Worm (Caenorhabditis elegans): ENCODE measurements around the gene abu-13.

abu-13 gene

DNA sequence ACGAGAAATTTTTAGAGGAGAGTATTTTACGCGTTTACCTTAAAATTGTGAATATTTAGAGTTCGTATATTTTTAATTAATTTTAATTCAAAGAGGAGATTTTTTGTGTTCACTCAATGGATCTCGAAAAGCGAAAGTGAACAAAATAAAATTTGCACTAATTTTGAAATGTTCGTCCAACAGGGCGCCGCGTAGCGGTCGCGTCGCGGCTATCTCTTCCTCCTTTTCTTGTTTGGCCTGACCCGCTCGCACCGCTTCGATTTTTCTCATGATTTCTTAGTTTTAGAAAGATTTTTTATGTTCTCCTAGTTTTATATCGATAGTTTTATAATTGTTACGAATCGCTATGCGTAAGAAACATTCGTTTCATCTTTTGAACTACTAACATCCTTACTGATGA lies 5.7 kb upstream of the abu-13 start (continued):
- peak in 1 of 3 experiments; percentile 37 for TF ChIP-seq dpl-1 (GFP tag; optimal IDR thresholded peaks at IDR 0.05)

DNA sequence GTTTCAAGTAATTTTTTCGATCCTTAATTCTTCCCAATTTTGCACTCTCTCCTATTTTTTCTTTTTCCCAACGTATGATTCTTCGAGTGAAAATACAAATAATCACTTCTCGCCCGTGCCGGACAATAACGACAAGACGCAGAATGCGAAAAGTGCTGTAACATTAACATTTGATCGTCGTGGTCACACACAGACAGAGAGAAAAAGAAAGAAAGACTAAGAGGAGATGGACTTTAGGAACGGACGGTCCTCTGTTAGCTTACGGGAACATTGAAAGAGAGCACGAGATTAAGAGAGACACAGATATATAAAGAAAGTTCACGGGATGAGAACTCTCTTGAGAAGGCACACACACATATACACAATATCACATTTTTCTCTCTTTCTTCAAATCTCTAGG lies 2.2 kb upstream of the abu-13 start:
- TF ChIP-seq mab-9 (GFP tag; IDR thresholded peaks at IDR 0.05) (no peak), ama-1 (optimal IDR thresholded peaks at IDR 0.05) (no peak), lin-14 (GFP tag; optimal IDR thresholded peaks at IDR 0.05) (peak; percentile 44), snu-23 (GFP tag; optimal IDR thresholded peaks at IDR 0.05) (no peak), nhr-85 (tag) (no peak), dsc-1 (tag; optimal IDR thresholded peaks at IDR 0.05) (no peak), lsy-2 (tag; optimal IDR thresholded peaks at IDR 0.05) (peak in 1 of 2 experiments; percentile 3), egl-27 (tag; optimal IDR thresholded peaks at IDR 0.05) (no peak), C04F5.9 (tag; optimal IDR thresholded peaks at IDR 0.05) (no peak), ceh-8 (GFP tag; optimal IDR thresholded peaks at IDR 0.05) (no peak), fos-1 (tag; optimal IDR thresholded peaks at IDR 0.05) (no peak), ets-5 (GFP tag; IDR thresholded peaks at IDR 0.05) (no peak), nhr-76 (tag; optimal IDR thresholded peaks at IDR 0.05) (no peak), lin-35 (GFP tag; optimal IDR thresholded peaks at IDR 0.05) (peak in 1 of 2 experiments; percentile 15), hpl-2 (GFP tag; optimal IDR thresholded peaks at IDR 0.05) (no peak), nhr-11 (tag; optimal IDR thresholded peaks at IDR 0.05) (no peak), lir-3 (tag; optimal IDR thresholded peaks at IDR 0.05; ENCODE audit: poor library complexity) (no peak), fkh-4 (tag; optimal IDR thresholded peaks at IDR 0.05; ENCODE audit: borderline replicate concordance) (no peak), nhr-84 (tag; optimal IDR thresholded peaks at IDR 0.05) (no peak), ceh-82 (tag; optimal IDR thresholded peaks at IDR 0.05) (no peak), Y116A8C.19 (tag; optimal IDR thresholded peaks at IDR 0.05; ENCODE audit: borderline replicate concordance) (no peak), sup-37 (GFP tag; optimal IDR thresholded peaks at IDR 0.05) (no peak), mep-1 (tag; optimal IDR thresholded peaks at IDR 0.05) (peak; percentile 21), alr-1 (tag; optimal IDR thresholded peaks at IDR 0.05; ENCODE audit: borderline replicate concordance) (no peak), snpc-4 (tag; optimal IDR thresholded peaks at IDR 0.05) (no peak), mef-2 (tag; optimal IDR thresholded peaks at IDR 0.05) (no peak), nhr-28 (tag; optimal IDR thresholded peaks at IDR 0.05) (no peak), zag-1 (tag; optimal IDR thresholded peaks at IDR 0.05) (no peak), aly-2 (tag; optimal IDR thresholded peaks at IDR 0.05) (no peak), vab-15 (tag; optimal IDR thresholded peaks at IDR 0.05) (no peak), aha-1 (tag; optimal IDR thresholded peaks at IDR 0.05) (no peak), nhr-12 (tag; optimal IDR thresholded peaks at IDR 0.05) (no peak), blmp-1 (tag; optimal IDR thresholded peaks at IDR 0.05) (peak; percentile 52), nhr-237 (tag; optimal IDR thresholded peaks at IDR 0.05) (no peak), lin-39 (tag; optimal IDR thresholded peaks at IDR 0.05) (no peak), nhr-20 (tag; optimal IDR thresholded peaks at IDR 0.05) (no peak), sox-4 (tag; optimal IDR thresholded peaks at IDR 0.05) (no peak), unc-86 (tag; optimal IDR thresholded peaks at IDR 0.05) (no peak), sptf-1 (tag; optimal IDR thresholded peaks at IDR 0.05) (no peak), elt-3 (tag; optimal IDR thresholded peaks at IDR 0.05) (no peak)

DNA sequence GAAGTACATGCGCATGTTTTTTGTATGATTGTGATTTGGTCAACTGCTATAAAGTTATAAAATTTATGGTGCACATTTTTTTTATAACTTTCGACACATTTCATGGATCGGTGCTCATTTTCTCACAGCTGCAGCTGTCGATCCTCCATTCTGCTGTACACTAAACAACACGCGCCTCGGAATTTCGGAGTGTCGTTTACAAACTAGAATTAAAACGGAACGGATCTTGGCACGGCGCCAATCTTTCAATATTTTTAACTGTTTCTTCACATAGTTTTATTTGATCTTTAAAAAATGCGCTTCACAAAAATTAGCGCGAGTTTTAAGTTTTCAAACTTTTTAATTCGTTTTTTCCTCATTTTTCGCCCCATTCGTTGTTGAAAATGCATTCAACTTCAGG lies 684 bp upstream of the abu-13 start, which contains the start of gene let-711:
let-711 (plus strand) TSS at position 337 of the 400 bp plus-strand sequence.
- TF ChIP-seq dsc-1 (tag; optimal IDR thresholded peaks at IDR 0.05) (peak; percentile 24), ceh-82 (tag; optimal IDR thresholded peaks at IDR 0.05) (peak in 1 of 3 experiments; percentile 20), elt-2 (tag; optimal IDR thresholded peaks at IDR 0.05) (no peak), nhr-12 (tag; optimal IDR thresholded peaks at IDR 0.05) (no peak), ceh-88 (GFP tag; IDR thresholded peaks at IDR 0.05) (no peak), lin-15B (tag; optimal IDR thresholded peaks at IDR 0.05) (no peak), grh-1 (GFP tag; IDR thresholded peaks at IDR 0.05) (no peak), nhr-20 (tag; optimal IDR thresholded peaks at IDR 0.05) (peak; percentile 25), lir-3 (tag; optimal IDR thresholded peaks at IDR 0.05; ENCODE audit: poor library complexity) (no peak), efl-3 (GFP tag; optimal IDR thresholded peaks at IDR 0.05) (no peak), fkh-8 (tag; optimal IDR thresholded peaks at IDR 0.05) (no peak), snu-23 (GFP tag; optimal IDR thresholded peaks at IDR 0.05) (peak; percentile 26), efl-1 (optimal IDR thresholded peaks at IDR 0.05) (peak; percentile 16 to 49), efl-1 (GFP tag; optimal IDR thresholded peaks at IDR 0.05 in 1 of 2) (peak; percentile 12 to 39), ceh-8 (GFP tag; optimal IDR thresholded peaks at IDR 0.05) (no peak), vab-15 (tag; optimal IDR thresholded peaks at IDR 0.05) (no peak), C16A3.4 (tag; optimal IDR thresholded peaks at IDR 0.05) (no peak), ces-1 (GFP tag; optimal IDR thresholded peaks at IDR 0.05) (no peak), C34B4.2 (tag; optimal IDR thresholded peaks at IDR 0.05) (no peak), nhr-84 (tag; optimal IDR thresholded peaks at IDR 0.05) (no peak), ztf-11 (tag; optimal IDR thresholded peaks at IDR 0.05) (no peak)

Measured in whole organism, L1 larva.